Worm (Caenorhabditis elegans) whole organism, mixed stage, embryonic: ENCODE results near the gene nhr-241.

Source experiments
- ces-1 ChIP-seq: fragments of 150-350 bp; optimal IDR thresholded peaks from 2 replicates; lab custom pipeline; 2014; ENCODE audit warnings: missing biosample characterization, missing genetic modification reagents, missing genetic modification characterization
- mep-1 ChIP-seq: fragments of 150-350 bp; optimal IDR thresholded peaks from 2 replicates; lab custom pipeline; 2017; ENCODE audit warnings: missing biosample characterization, missing genetic modification reagents, missing genetic modification characterization, inconsistent platforms
- sptf-1 ChIP-seq: sonication (generic microtip); optimal IDR thresholded peaks from 2 replicates; lab custom pipeline; 2017; ENCODE audit warnings: mild to moderate bottlenecking, missing genetic modification characterization, moderate library complexity, missing compliant biosample characterization
- ztf-11 ChIP-seq: fragments of 150-350 bp; optimal IDR thresholded peaks from 2 replicates; lab custom pipeline; 2014; ENCODE audit warnings: missing biosample characterization, missing genetic modification characterization

- no peak for TF ChIP-seq mep-1 (tag; lab: Kevin White, UChicago)
- peak; percentile 28 for TF ChIP-seq ces-1 (GFP tag; lab: Kevin White, UChicago)
- no peak for TF ChIP-seq ztf-11 (tag; lab: Kevin White, UChicago)
- no peak for TF ChIP-seq sptf-1 (tag; lab: Kevin White, UChicago)
Measured at ce11 chrV:18684455-18684987, 14.7 kb upstream of the nhr-241 start, which contains the start of gene Y69H2.17.
